Fruit fly (Drosophila melanogaster) whole organism, larva: ENCODE measurements around the gene Cdc6.

Experiments
- noc ChIP-seq: fragments of 200-800 bp; sonication (Bioruptor generic); optimal IDR thresholded peaks from 3 replicates; lab custom pipeline; 2019; ENCODE audit warnings: missing biosample characterization, mild to moderate bottlenecking, missing genetic modification characterization, moderate library complexity

Gene Cdc6

DNA sequence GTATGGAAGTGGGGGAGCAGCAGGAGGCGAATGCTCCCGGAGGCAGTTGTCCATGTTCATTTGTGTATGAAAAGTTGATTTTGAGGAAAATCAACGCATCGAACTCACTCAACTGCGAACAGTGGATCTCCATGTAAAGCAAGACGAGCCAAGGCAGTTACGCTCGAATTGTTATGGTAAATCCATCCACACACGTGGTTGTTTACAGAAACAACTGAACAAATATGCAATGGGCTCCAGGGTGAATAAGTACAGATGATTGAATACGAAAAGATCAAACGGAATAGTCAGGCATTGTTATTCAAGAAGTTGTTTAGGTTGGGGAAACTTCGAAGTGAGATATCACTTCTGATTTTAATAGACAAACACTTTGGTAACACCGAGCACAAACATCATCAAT lies 49.8 kb downstream of the Cdc6 start:
- TF ChIP-seq noc (tag; lab: Kevin White, UChicago): no peak

DNA sequence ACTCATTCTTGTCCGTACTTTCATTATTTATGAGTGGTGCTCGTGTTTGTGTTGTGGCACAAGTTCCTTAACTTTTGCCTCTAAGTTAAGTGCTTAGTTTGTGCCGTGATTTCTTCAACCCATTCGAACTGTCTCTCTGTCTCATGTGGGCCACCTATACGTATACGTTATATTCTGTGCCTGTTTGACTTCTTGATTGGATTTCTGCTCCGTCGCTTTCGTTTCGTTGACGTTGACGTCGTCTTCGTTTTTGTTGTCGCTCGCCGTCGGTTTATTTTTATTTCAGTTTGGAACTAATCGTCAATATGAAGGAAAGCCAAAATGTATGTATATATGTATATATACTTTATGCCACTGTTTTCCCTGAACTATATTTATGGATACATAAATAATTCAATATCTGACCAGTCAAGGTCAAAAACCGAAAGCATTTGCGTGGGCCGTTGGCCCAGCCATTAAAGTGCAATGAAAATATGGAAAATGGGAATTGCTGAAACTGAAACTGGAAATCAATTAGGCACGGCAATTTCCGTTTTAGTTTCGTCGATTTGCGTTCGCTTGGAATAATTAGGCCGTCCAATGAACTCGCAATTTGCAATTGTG lies 51.7 kb downstream of the Cdc6 start:
- TF ChIP-seq noc (tag; lab: Kevin White, UChicago): no peak
